Fruit fly (Drosophila melanogaster): ENCODE measurements around the gene CG11158.

Gene CG11158

DNA sequence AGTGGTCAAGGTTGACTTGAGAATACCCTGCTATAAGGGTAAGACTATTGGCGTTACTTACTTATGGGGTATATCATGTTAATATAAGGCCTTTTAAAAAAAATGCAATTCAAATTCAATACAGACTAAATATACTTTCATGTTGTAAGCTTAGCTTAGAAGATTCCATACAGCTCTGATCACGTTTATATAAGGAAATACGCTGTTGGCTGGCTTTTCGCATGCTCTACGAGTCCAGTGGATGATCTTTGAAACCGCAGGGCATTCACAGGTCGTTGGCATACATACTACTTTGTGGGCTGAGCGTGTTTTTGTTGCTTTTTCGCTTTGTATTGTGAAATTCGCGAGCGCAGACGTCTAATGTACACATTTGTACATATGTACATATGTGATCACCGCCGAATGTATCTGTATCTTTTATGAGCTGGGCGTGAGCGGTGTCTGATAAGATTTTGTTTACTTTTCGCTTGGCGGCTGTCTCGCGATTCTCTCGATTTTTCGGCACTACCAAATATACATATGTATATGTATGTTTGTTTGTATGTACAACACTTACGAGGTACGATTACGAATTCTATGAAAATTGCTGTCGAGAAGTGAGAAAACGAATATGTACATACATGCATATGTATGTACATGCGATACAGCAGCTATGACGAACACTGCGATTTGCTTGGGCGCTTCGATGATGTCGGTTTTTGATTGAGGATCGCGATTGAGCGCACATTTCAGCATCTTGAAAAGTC is 48.3 kb upstream of the CG11158 start (continued):
- TF ChIP-seq svp (GFP tag) (peak; percentile 94), acj6 (GFP tag; optimal IDR thresholded peaks at IDR 0.05) (peak; percentile 14), Hr38 (GFP tag; optimal IDR thresholded peaks at IDR 0.05) (no peak), CG15336 (GFP tag; IDR thresholded peaks at IDR 0.05) (no peak; the same call in 1 of the 2 replicates), salr (GFP tag; optimal IDR thresholded peaks at IDR 0.05) (peak in 1 of 2 experiments; percentile 33), vri (GFP tag; optimal IDR thresholded peaks at IDR 0.05) (peak; percentile 63), CG10669 (GFP tag; optimal IDR thresholded peaks at IDR 0.05) (no peak), Sox15 (GFP tag; optimal IDR thresholded peaks at IDR 0.05) (peak; percentile 16), esn (GFP tag; optimal IDR thresholded peaks at IDR 0.05) (peak; percentile 54), Hr39 (GFP tag; optimal IDR thresholded peaks at IDR 0.05) (peak; percentile 52), fkh (GFP tag; optimal IDR thresholded peaks at IDR 0.05) (peak; percentile 92), Eip78C (GFP tag) (peak; percentile 71), CG11902 (GFP tag; optimal IDR thresholded peaks at IDR 0.05) (no peak), Sox14 (GFP tag; optimal IDR thresholded peaks at IDR 0.05) (peak; percentile 38), CG1621 (tag; optimal IDR thresholded peaks at IDR 0.05) (no peak), topi (GFP tag; optimal IDR thresholded peaks at IDR 0.05) (peak; percentile 55)

DNA sequence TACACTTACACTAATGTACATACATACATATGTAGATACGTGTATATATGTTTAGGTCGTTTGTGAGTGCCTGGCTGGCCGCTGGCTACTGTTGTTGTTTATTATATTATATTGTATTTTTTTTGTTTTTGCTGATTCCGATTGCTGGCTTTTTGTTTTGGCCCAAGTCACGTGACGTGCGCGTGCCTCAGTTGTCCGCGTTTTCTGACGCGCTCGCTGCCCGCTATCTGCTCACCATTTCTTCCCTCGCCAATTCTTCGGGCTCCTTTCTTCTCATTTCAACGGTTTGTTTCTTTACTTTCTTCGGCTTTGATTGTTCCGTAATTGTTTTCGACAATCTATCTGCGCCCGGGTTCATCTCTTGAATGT is 47.8 kb upstream of the CG11158 start:
- TF ChIP-seq Ets96B (tag; optimal IDR thresholded peaks at IDR 0.05): no peak
- TF ChIP-seq CG6163 (GFP tag; IDR thresholded peaks at IDR 0.05): no peak
- no peak for TF ChIP-seq CG32006 (GFP tag; optimal IDR thresholded peaks at IDR 0.05)
- peak; percentile 58 for TF ChIP-seq svp (GFP tag)
- TF ChIP-seq Hr4 (GFP tag; optimal IDR thresholded peaks at IDR 0.05): no peak

DNA sequence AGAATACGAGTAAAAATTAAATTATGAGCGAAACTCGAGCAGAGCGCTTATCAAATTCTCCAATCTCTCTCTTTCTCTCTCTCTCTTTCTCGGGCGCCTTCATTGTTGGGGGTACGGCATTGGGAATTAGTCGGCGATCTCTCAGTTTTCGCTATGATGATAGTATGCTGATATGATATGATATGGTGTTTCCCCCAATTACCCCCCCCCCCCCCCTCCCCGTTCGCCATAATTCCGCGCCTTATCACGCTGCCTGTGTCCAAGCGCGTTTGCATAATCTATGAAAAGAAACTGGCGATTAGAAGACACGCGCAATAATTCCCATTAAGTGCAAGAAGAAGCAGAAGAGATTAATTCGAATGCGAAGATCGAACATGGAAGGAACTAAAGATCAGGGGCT is 45.9 kb upstream of the CG11158 start:
- TF ChIP-seq lz (GFP tag; optimal IDR thresholded peaks at IDR 0.05) (no peak), CG6163 (GFP tag; IDR thresholded peaks at IDR 0.05) (no peak), Eip75B (GFP tag; optimal IDR thresholded peaks at IDR 0.05) (no peak)

DNA sequence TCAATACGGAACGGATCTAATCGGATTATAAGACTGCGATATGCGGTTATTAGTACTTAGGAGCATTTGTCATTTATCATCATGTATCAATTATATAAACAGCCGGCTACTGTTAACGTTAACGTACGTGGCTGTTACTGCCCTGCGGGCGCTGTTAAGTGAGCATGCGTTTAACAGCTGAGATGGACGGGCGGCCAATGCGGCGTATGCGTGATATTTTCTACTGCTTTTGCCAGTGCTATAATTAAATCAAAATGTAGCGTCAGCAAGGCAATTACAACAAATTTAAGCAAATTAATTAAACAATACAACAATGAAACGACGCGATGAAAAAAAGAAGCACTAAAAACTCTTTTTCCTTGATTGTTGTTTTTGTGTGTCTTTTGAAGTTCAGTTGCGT is 45.2 kb upstream of the CG11158 start:
- TF ChIP-seq CG6276 (GFP tag; optimal IDR thresholded peaks at IDR 0.05) (no peak), Sox102F (GFP tag; optimal IDR thresholded peaks at IDR 0.05) (no peak), cyc (GFP tag; optimal IDR thresholded peaks at IDR 0.05) (no peak), CG15336 (GFP tag; IDR thresholded peaks at IDR 0.05) (no peak), CG1621 (tag; optimal IDR thresholded peaks at IDR 0.05) (no peak), CG3919 (GFP tag; optimal IDR thresholded peaks at IDR 0.05) (no peak), CG10631 (GFP tag; optimal IDR thresholded peaks at IDR 0.05) (no peak), pdm3 (GFP tag; optimal IDR thresholded peaks at IDR 0.05) (no peak), Eip75B (GFP tag; optimal IDR thresholded peaks at IDR 0.05) (no peak), CG3032 (tag; optimal IDR thresholded peaks at IDR 0.05) (no peak), fd85E (GFP tag; optimal IDR thresholded peaks at IDR 0.05) (no peak), fd59A (GFP tag; optimal IDR thresholded peaks at IDR 0.05) (no peak), Met (GFP tag; optimal IDR thresholded peaks at IDR 0.05) (no peak), achi (GFP tag; optimal IDR thresholded peaks at IDR 0.05) (no peak), CG11902 (GFP tag; optimal IDR thresholded peaks at IDR 0.05) (no peak), CG34406 (GFP tag; optimal IDR thresholded peaks at IDR 0.05) (no peak), CG16779 (tag; optimal IDR thresholded peaks at IDR 0.05) (no peak), dsx (GFP tag; optimal IDR thresholded peaks at IDR 0.05; ENCODE audit: poor library complexity, severe bottlenecking) (no peak)
